Worm (Caenorhabditis elegans) whole organism, mixed stage, embryonic: ENCODE results near the gene K08D12.8.

Experiments
- blmp-1 ChIP-seq: fragments of 150-350 bp; optimal IDR thresholded peaks from 2 replicates; lab custom pipeline; 2014; ENCODE audit warnings: missing biosample characterization, missing genetic modification characterization
- ces-1 ChIP-seq: fragments of 150-350 bp; optimal IDR thresholded peaks from 2 replicates; lab custom pipeline; 2014; ENCODE audit warnings: missing biosample characterization, missing genetic modification reagents, missing genetic modification characterization
- elt-1 ChIP-seq: sonication (generic microtip); optimal IDR thresholded peaks from 2 replicates; lab custom pipeline; 2017; ENCODE audit warnings: missing genetic modification characterization, mild to moderate bottlenecking, missing compliant biosample characterization, antibody characterized with exemption, moderate library complexity, borderline replicate concordance; ENCODE audit not compliant: insufficient read depth
- elt-3 ChIP-seq: fragments of 150-350 bp; optimal IDR thresholded peaks from 2 replicates; lab custom pipeline; 2014; ENCODE audit warnings: missing biosample characterization, missing genetic modification characterization
- lsy-2 ChIP-seq: fragments of 150-350 bp; optimal IDR thresholded peaks from 2 replicates; lab custom pipeline; 2014; ENCODE audit warnings: missing biosample characterization, missing genetic modification characterization
- mab-5 ChIP-seq: fragments of 150-350 bp; optimal IDR thresholded peaks from 2 replicates; lab custom pipeline; 2014; ENCODE audit warnings: missing biosample characterization, missing genetic modification characterization
- mep-1 ChIP-seq: fragments of 150-350 bp; optimal IDR thresholded peaks from 2 replicates; lab custom pipeline; 2017; ENCODE audit warnings: missing biosample characterization, missing genetic modification reagents, missing genetic modification characterization, inconsistent platforms
- nhr-12 ChIP-seq: fragments of 150-350 bp; optimal IDR thresholded peaks from 2 replicates; lab custom pipeline; 2014; ENCODE audit warnings: missing biosample characterization, missing genetic modification characterization
- nhr-76 ChIP-seq: sonication (generic microtip); optimal IDR thresholded peaks from 2 replicates; lab custom pipeline; 2017; ENCODE audit warnings: missing biosample characterization, missing genetic modification characterization
- pha-4 ChIP-seq: fragments of 150-350 bp; optimal IDR thresholded peaks from 2 replicates; lab custom pipeline; 2018; ENCODE audit warnings: missing biosample characterization, missing genetic modification reagents, missing genetic modification characterization
- snpc-4 ChIP-seq: fragments of 150-350 bp; optimal IDR thresholded peaks from 2 replicates; lab custom pipeline; 2014; ENCODE audit warnings: missing biosample characterization, missing genetic modification characterization
- tbx-8 ChIP-seq: fragments of 200-800 bp; sonication (Bioruptor generic); optimal IDR thresholded peaks from 2 replicates; lab custom pipeline; 2018; ENCODE audit warnings: mild to moderate bottlenecking, missing genetic modification characterization, moderate library complexity, missing compliant biosample characterization
- unc-62 ChIP-seq: fragments of 150-350 bp; optimal IDR thresholded peaks from 2 replicates; lab custom pipeline; 2014; ENCODE audit warnings: missing biosample characterization, missing genetic modification reagents, missing genetic modification characterization
- ztf-11 ChIP-seq: fragments of 150-350 bp; optimal IDR thresholded peaks from 2 replicates; lab custom pipeline; 2014; ENCODE audit warnings: missing biosample characterization, missing genetic modification characterization

DNA sequence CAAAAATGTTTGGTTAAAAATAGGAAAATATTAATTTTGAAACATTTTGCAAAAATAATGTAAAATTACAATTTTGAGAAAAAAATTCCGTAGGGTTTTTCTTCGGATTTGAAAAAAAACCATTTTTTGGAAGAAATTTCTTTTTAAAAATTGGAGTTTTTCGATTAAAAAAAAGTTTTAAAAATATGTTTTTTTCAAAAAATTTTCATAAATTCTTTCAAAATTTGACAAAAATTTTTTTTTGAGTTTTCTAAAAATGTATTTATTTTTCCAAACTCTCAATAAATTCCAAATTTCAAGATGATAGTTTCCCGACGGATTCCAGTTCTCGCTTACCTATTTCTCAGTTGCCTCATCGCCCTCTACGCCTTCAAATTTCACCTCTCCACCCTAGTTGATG lies 26.4 kb upstream of the K08D12.8 start, which contains the start of gene bus-2:
- TF ChIP-seq elt-1 (tag; lab: Kevin White, UChicago), result no peak
- no peak for TF ChIP-seq pha-4 (tag; lab: Kevin White, UChicago)
- TF ChIP-seq nhr-12, result no peak
- TF ChIP-seq lsy-2 (tag; lab: Kevin White, UChicago), result no peak
- TF ChIP-seq mep-1, result no peak
- TF ChIP-seq mab-5 (tag; lab: Kevin White, UChicago), result no peak
- TF ChIP-seq nhr-76 (tag; lab: Kevin White, UChicago), result no peak
- no peak for TF ChIP-seq tbx-8 (GFP tag; lab: Kevin White, UChicago)
- no peak for TF ChIP-seq elt-3 (tag; lab: Kevin White, UChicago)
- TF ChIP-seq ztf-11 (tag; lab: Kevin White, UChicago), result no peak
- TF ChIP-seq snpc-4 (tag; lab: Kevin White, UChicago), result no peak
- no peak for TF ChIP-seq unc-62 (GFP tag; lab: Kevin White, UChicago)
- no peak for TF ChIP-seq blmp-1 (tag; lab: Kevin White, UChicago)
- TF ChIP-seq ces-1 (GFP tag; lab: Kevin White, UChicago), result no peak
